Worm (Caenorhabditis elegans) whole organism, L4/young adult: ENCODE data around the gene ric-4.

Source experiments
- W03F9.2 ChIP-seq: fragments of 150-350 bp; optimal IDR thresholded peaks from 2 replicates; lab custom pipeline; 2014; ENCODE audit warnings: missing biosample characterization, missing genetic modification characterization
- dao-5 ChIP-seq: sonication (generic microtip); optimal IDR thresholded peaks from 2 replicates; lab custom pipeline; 2016; ENCODE audit warnings: missing genotype, missing genetic modification characterization, moderate library complexity, missing compliant biosample characterization

ce11 chrV:10255005-10255472, 15.1 kb downstream of the ric-4 start, which contains the start of gene rop-1:
- no peak for TF ChIP-seq W03F9.2 (tag; lab: Kevin White, UChicago)
- no peak for TF ChIP-seq dao-5 (tag; lab: Kevin White, UChicago)
